Worm (Caenorhabditis elegans) whole organism, L3 larva: ENCODE data around the gene dnc-2.
A peak's percentile ranks its signal among the peaks of the same experiment; 100 is the strongest.

Source experiments
- ZK546.5 ChIP-seq: sonication (generic microtip); optimal IDR thresholded peaks from 2 replicates; lab custom pipeline; 2017; ENCODE audit warnings: missing biosample characterization, missing genetic modification characterization
- aly-2 ChIP-seq: fragments of 150-350 bp; optimal IDR thresholded peaks from 2 replicates; lab custom pipeline; 2014; ENCODE audit warnings: missing biosample characterization, missing genetic modification characterization
- ama-1 ChIP-seq: fragments of 150-350 bp; optimal IDR thresholded peaks from 2 replicates; lab custom pipeline; 2018
- ceh-16 ChIP-seq: sonication (generic microtip); optimal IDR thresholded peaks from 2 replicates; lab custom pipeline; 2017; ENCODE audit warnings: missing biosample characterization, missing genetic modification characterization
- ceh-28 ChIP-seq: fragments of 150-350 bp; optimal IDR thresholded peaks from 2 replicates; lab custom pipeline; 2014; ENCODE audit warnings: missing biosample characterization, missing genetic modification reagents, missing genetic modification characterization
- ceh-82 ChIP-seq: fragments of 150-350 bp; optimal IDR thresholded peaks from 2 replicates; lab custom pipeline; 2014; ENCODE audit warnings: missing biosample characterization, missing genetic modification characterization
- egl-27 ChIP-seq: sonication (generic microtip); optimal IDR thresholded peaks from 4 replicates; lab custom pipeline; 2017; ENCODE audit warnings: missing biosample characterization, missing genetic modification reagents, missing genetic modification characterization
- egl-5 ChIP-seq: fragments of 150-350 bp; optimal IDR thresholded peaks from 2 replicates; lab custom pipeline; 2017; ENCODE audit warnings: missing biosample characterization, missing genetic modification reagents, missing genetic modification characterization, inconsistent platforms
- elt-3 ChIP-seq, 3 experiments: fragments of 150-350 bp in 1 of 3; sonication (generic microtip) in 2 of 3; optimal IDR thresholded peaks; 2 replicates in 2 of 3; 4 replicates in 1 of 3; lab custom pipeline; 2014 to 2017; ENCODE audit warnings: missing biosample characterization in 3 of 3, missing genetic modification characterization in 3 of 3
- eor-1 ChIP-seq, 2 experiments: fragments of 150-350 bp; optimal IDR thresholded peaks; 2 replicates each; lab custom pipeline; 2014 to 2018; ENCODE audit warnings: missing biosample characterization in 2 of 2, missing genetic modification characterization in 2 of 2
- fkh-10 ChIP-seq: sonication (generic microtip); optimal IDR thresholded peaks from 2 replicates; lab custom pipeline; 2017; ENCODE audit warnings: missing biosample characterization, missing genetic modification reagents, missing genetic modification characterization
- fos-1 ChIP-seq: fragments of 150-350 bp; optimal IDR thresholded peaks from 2 replicates; lab custom pipeline; 2014; ENCODE audit warnings: missing biosample characterization, missing genetic modification characterization
- hmg-11 ChIP-seq: sonication (generic microtip); optimal IDR thresholded peaks from 2 replicates; lab custom pipeline; 2016; ENCODE audit warnings: missing genetic modification characterization, missing compliant biosample characterization
- jun-1 ChIP-seq: fragments of 150-350 bp; optimal IDR thresholded peaks from 2 replicates; lab custom pipeline; 2014; ENCODE audit warnings: missing biosample characterization, missing genetic modification reagents, missing genetic modification characterization
- mdl-1 ChIP-seq: fragments of 150-350 bp; optimal IDR thresholded peaks from 2 replicates; lab custom pipeline; 2014; ENCODE audit warnings: missing biosample characterization, missing genetic modification characterization
- mml-1 ChIP-seq: fragments of 150-350 bp; sonication (generic microtip); optimal IDR thresholded peaks from 3 replicates; lab custom pipeline; 2014; ENCODE audit warnings: missing biosample characterization, missing genetic modification characterization
- nfya-1 ChIP-seq: sonication (generic microtip); optimal IDR thresholded peaks from 2 replicates; lab custom pipeline; 2017; ENCODE audit warnings: missing genetic modification characterization, mild to moderate bottlenecking, missing compliant biosample characterization, antibody characterized with exemption, moderate library complexity; ENCODE audit not compliant: insufficient read depth
- nhr-11 ChIP-seq: fragments of 150-350 bp; optimal IDR thresholded peaks from 2 replicates; lab custom pipeline; 2014; ENCODE audit warnings: missing biosample characterization, missing genetic modification characterization
- nhr-23 ChIP-seq: fragments of 150-350 bp; optimal IDR thresholded peaks from 2 replicates; lab custom pipeline; 2014; ENCODE audit warnings: missing biosample characterization, missing genetic modification reagents, missing genetic modification characterization
- nhr-237 ChIP-seq: fragments of 150-350 bp; optimal IDR thresholded peaks from 2 replicates; lab custom pipeline; 2014; ENCODE audit warnings: missing biosample characterization, missing genetic modification characterization
- nhr-25 ChIP-seq: sonication (generic microtip); optimal IDR thresholded peaks from 2 replicates; lab custom pipeline; 2017; ENCODE audit warnings: missing biosample characterization, missing genetic modification characterization
- nhr-28 ChIP-seq: fragments of 150-350 bp; optimal IDR thresholded peaks from 2 replicates; lab custom pipeline; 2014; ENCODE audit warnings: missing biosample characterization, missing genetic modification characterization
- nhr-43 ChIP-seq: sonication (generic microtip); optimal IDR thresholded peaks from 2 replicates; lab custom pipeline; 2016; ENCODE audit warnings: mild to moderate bottlenecking, missing genetic modification characterization, missing compliant biosample characterization; ENCODE audit not compliant: poor library complexity, severe bottlenecking
- nhr-76 ChIP-seq: fragments of 150-350 bp; sonication (generic microtip); optimal IDR thresholded peaks from 5 replicates; lab custom pipeline; 2014; ENCODE audit warnings: missing biosample characterization, missing genetic modification characterization
- pqm-1 ChIP-seq: fragments of 150-350 bp; optimal IDR thresholded peaks from 2 replicates; lab custom pipeline; 2017; ENCODE audit warnings: missing biosample characterization, missing genetic modification characterization, inconsistent platforms
- sea-2 ChIP-seq: fragments of 150-350 bp; sonication (generic microtip); optimal IDR thresholded peaks from 4 replicates; lab custom pipeline; 2014; ENCODE audit warnings: missing biosample characterization, missing genetic modification reagents, missing genetic modification characterization
- skn-1 ChIP-seq: fragments of 150-350 bp; optimal IDR thresholded peaks from 2 replicates; lab custom pipeline; 2014; ENCODE audit warnings: missing biosample characterization, missing genetic modification characterization
- snpc-4 ChIP-seq: fragments of 150-350 bp; optimal IDR thresholded peaks from 2 replicates; lab custom pipeline; 2014; ENCODE audit warnings: missing biosample characterization, missing genetic modification characterization
- tbx-2 ChIP-seq: sonication (generic microtip); optimal IDR thresholded peaks from 2 replicates; lab custom pipeline; 2016; ENCODE audit warnings: mild to moderate bottlenecking, missing genetic modification characterization, missing compliant biosample characterization
- unc-39 ChIP-seq: sonication (generic microtip); optimal IDR thresholded peaks from 4 replicates; lab custom pipeline; 2017; ENCODE audit warnings: missing biosample characterization, missing genetic modification characterization
- unc-62 ChIP-seq: fragments of 150-350 bp; sonication (generic microtip); optimal IDR thresholded peaks from 4 replicates; lab custom pipeline; 2014; ENCODE audit warnings: missing biosample characterization, missing genetic modification reagents, missing genetic modification characterization

The dnc-2 gene

DNA sequence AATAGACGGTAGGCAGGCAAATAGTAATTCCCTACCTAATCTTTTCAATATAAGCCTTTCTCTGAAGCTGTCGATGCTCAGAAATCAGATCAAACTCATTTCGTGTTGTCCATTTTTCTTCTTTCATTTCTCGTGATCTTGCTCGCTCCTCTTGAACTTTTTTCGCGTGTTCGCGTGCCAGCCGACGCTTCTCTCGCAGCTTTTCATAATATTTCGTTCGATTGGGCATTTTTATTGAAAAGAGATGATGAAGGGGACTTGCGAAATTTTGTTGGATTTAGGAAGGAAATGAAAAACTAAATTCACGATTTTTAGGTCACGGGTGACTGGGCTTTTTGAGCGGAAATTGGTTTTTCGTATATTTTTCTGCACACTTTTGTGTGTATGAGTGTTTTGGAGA is 11.4 kb upstream of the dnc-2 start, which contains the start of gene EGAP1.1:
Gene EGAP1.1 (minus strand): TSS at position 229 of the 400 bp plus-strand sequence.
- TF ChIP-seq nfya-1 (tag; lab: Kevin White, UChicago) (peak; percentile 4), fos-1 (tag; lab: Kevin White, UChicago) (no peak)
- TF ChIP-seq, all 47 proteins: peak for 1

DNA sequence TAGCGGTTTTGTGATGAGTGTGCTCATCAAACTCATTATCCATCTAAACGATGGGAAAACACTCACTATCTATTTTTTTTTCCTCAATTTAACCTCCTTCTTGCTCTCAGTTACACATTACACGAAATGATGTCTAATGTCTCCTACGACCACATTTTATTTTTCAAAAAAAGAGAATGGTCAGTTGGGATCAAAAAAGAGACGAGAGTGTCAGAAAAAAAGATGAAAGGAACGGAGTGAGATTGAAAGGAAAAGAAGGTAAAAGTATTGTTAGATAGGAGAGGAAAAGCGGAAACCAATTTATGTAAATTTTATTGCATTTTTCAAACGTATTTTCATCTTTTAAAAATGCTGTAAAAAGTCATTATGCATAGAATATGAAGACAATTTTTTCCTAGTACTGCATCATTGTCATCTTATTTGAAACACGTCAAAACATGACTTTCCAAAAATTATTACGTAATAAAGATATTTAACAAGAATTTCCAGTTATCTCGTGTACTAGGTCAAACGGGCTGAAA is 8.6 kb upstream of the dnc-2 start:
- peak; percentile 41 for TF ChIP-seq egl-5 (tag; lab: Kevin White, UChicago)
- no peak for TF ChIP-seq eor-1 (tag; optimal IDR thresholded peaks at IDR 0.05; lab: Kevin White, UChicago)
- peak; percentile 56 for TF ChIP-seq fkh-10 (GFP tag; lab: Kevin White, UChicago)
- TF ChIP-seq, all 47 proteins: peak for 2

DNA sequence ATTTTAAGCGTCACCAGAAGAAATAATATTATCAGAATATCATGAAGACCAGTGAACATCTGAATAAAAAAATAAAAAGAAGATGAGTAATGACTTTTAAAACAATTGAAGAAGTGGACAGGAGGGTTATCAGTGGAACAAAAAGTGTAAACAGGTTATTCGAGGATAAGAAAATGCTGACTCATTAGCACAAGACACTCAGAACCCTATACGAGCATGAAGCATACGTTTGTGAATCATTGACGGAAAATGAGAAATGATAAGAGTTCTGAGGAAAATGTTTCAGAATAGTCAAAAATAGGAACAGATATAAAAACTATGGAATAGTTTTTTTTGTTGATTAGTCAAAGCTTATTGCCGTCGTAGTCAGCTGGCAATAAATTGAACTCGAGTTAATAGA is 7.3 kb upstream of the dnc-2 start, which contains the start of gene zmp-1:
Gene zmp-1 (minus strand): TSS at position 101 of the 400 bp plus-strand sequence.
- TF ChIP-seq nhr-76 (tag; lab: Kevin White, UChicago) (no peak), ceh-16 (tag; lab: Kevin White, UChicago) (no peak), tbx-2 (no peak), sea-2 (GFP tag; lab: Kevin White, UChicago) (no peak), ceh-28 (tag; lab: Kevin White, UChicago) (no peak), elt-3 (tag; optimal IDR thresholded peaks at IDR 0.05; lab: Kevin White, UChicago) (no peak)

DNA sequence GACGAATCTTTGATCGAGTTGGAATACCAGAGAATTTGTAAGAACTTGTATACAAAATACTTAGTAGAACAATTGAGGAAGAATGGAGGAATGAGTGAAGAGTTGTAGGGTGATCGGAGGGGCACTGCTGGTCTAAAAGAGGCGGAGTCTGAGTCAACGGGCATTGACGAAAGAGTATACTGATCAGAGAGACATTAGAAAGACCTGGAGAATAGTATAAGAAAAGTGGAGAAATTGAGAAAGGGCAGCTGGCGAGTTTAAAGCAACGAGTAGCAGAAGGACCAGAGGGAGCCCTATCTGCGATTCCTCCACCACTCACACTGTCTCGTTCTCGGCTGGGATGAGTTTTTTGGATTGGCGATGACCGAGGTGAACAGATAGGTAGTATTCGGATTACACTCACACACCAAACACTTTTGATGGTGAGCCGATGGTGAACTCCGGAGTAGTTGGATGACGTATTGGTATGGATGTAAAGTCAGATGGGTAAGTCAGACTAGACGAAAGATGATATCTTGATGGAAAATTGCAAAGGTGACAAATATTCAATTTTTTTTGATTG is 6.0 kb upstream of the dnc-2 start, which contains the start of gene EGAP1.5:
Gene EGAP1.5 (plus strand): TSS at position 289 of the 562 bp plus-strand sequence.
- TF ChIP-seq snpc-4 (tag; lab: Kevin White, UChicago) = no peak
- TF ChIP-seq mdl-1 (tag; lab: Kevin White, UChicago) = no peak
- TF ChIP-seq unc-62 (GFP tag; lab: Kevin White, UChicago) = no peak
- no peak for TF ChIP-seq ceh-16 (tag; lab: Kevin White, UChicago)
- TF ChIP-seq nfya-1 (tag; lab: Kevin White, UChicago) = peak; percentile 20
- no peak for TF ChIP-seq unc-39 (tag; lab: Kevin White, UChicago)
- no peak for TF ChIP-seq aly-2 (tag; lab: Kevin White, UChicago)
- TF ChIP-seq, all 47 proteins: peak for 1

DNA sequence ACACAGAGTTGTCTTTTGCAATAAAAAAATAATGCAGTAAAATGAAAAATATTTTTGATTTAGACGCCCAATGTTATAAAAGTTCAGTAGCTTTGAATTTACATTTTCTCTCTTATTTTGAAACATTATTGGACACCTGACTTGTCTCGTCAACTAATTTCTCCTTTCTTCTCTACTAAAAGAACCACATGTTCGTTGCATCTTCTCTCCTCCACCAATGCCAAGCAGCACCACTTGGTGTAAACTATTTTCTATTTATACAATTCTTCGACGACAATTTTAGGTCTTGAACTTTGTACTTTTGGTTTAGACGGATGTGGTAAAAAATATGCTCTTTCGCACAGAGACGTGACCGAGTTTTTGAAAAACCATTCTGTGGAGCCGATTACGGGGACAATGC is 5.1 kb upstream of the dnc-2 start:
- TF ChIP-seq nfya-1 (tag; lab: Kevin White, UChicago) (peak; percentile 30), pqm-1 (tag; lab: Kevin White, UChicago) (no peak)

DNA sequence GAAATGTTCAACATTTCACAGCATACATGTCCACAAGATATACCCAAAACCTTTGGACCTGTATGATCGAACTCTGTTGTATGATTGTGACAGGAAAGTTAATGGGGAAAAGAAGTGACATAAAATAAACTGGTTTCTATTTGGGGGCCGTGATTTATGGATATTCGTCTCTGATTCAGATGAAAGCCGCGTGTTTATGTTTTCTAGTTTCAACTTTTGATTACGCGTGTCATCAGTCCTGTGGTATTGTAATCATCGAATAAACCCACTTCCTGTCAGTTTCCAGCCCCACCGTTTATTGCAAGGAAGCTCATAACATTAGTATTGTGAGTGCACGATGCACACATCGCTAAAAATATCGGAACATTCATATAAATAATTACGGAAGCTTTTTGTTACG is 3.3 kb downstream of the dnc-2 start:
- no peak for TF ChIP-seq skn-1 (tag; lab: Kevin White, UChicago)
- peak; percentile 74 for TF ChIP-seq nhr-25
- TF ChIP-seq nhr-237 (tag; lab: Kevin White, UChicago) = no peak
- TF ChIP-seq sea-2 (GFP tag; lab: Kevin White, UChicago) = no peak
- no peak for TF ChIP-seq nhr-28 (tag; lab: Kevin White, UChicago)
- TF ChIP-seq nhr-43 = peak; percentile 68
- no peak for TF ChIP-seq mdl-1 (tag; lab: Kevin White, UChicago)
- peak; percentile 74 for TF ChIP-seq nhr-23 (tag; lab: Kevin White, UChicago)
- no peak for TF ChIP-seq ceh-82 (tag; lab: Kevin White, UChicago)

ce11 chrIII:5921067-5921678 is 4.4 kb downstream of the dnc-2 start:
- TF ChIP-seq nhr-25 (peak; percentile 80), pqm-1 (tag; lab: Kevin White, UChicago) (no peak), mml-1 (tag; lab: Kevin White, UChicago) (no peak), nhr-43 (peak; percentile 92), ceh-16 (tag; lab: Kevin White, UChicago) (no peak), skn-1 (tag; lab: Kevin White, UChicago) (no peak), nhr-23 (tag; lab: Kevin White, UChicago) (peak; percentile 84), egl-27 (tag; lab: Kevin White, UChicago) (no peak), unc-39 (tag; lab: Kevin White, UChicago) (no peak), tbx-2 (peak; percentile 13), elt-3 (tag; optimal IDR thresholded peaks at IDR 0.05; lab: Kevin White, UChicago) (peak in 2 of 3 experiments; percentile 89 to 92), nhr-237 (tag; lab: Kevin White, UChicago) (no peak), ama-1 (lab: Kevin White, UChicago) (peak; percentile 66), hmg-11 (tag; lab: Kevin White, UChicago) (no peak), nhr-11 (no peak), fos-1 (tag; lab: Kevin White, UChicago) (no peak), jun-1 (no peak), ZK546.5 (tag; lab: Kevin White, UChicago) (no peak)
